Fruit fly (Drosophila melanogaster) whole organism, embryonic: Measurements from ENCODE around the gene CG2794.

Source experiments
- CG31224 ChIP-seq: fragments of 200-800 bp; sonication (Bioruptor generic); IDR thresholded peaks from 2 replicates; pipeline ENCODE4 v1.3.6; 2022; ENCODE audit warnings: missing biosample characterization, missing genetic modification characterization
- Hr39 ChIP-seq: fragments of >200 bp; optimal IDR thresholded peaks from 2 replicates; lab custom pipeline; 2017
- NC2β ChIP-seq: fragments of 200-800 bp; sonication (Bioruptor generic); optimal IDR thresholded peaks from 2 replicates; lab custom pipeline; 2016; ENCODE audit warnings: missing biosample characterization, missing genetic modification characterization
- danr ChIP-seq: fragments of 200-800 bp; sonication (Bioruptor generic); IDR thresholded peaks from 2 replicates; pipeline ENCODE4 v1.3.6; 2022; ENCODE audit warnings: missing biosample characterization, missing genetic modification characterization
- her ChIP-seq: fragments of 200-800 bp; sonication (Bioruptor generic); optimal IDR thresholded peaks from 2 replicates; lab custom pipeline; 2016; ENCODE audit warnings: missing biosample characterization, missing genetic modification characterization
- mld ChIP-seq: fragments of 200-800 bp; sonication (Bioruptor generic); IDR thresholded peaks from 3 replicates; pipeline ENCODE4 v1.3.6; 2022; ENCODE audit warnings: missing biosample characterization, missing genetic modification characterization; ENCODE audit not compliant: partially characterized antibody
- sug ChIP-seq: fragments of 200-800 bp; optimal IDR thresholded peaks from 2 replicates; lab custom pipeline; 2019; ENCODE audit warnings: missing biosample characterization, mild to moderate bottlenecking, missing genetic modification characterization, moderate library complexity
- tin ChIP-seq: fragments of 200-800 bp; sonication (Bioruptor generic); optimal IDR thresholded peaks from 3 replicates; lab custom pipeline; 2016; ENCODE audit warnings: missing biosample characterization, missing genetic modification characterization

- TF ChIP-seq sug (tag; lab: Kevin White, UChicago) (no peak), NC2β (GFP tag; lab: Kevin White, UChicago) (no peak), her (GFP tag; lab: Kevin White, UChicago) (no peak), tin (GFP tag; lab: Kevin White, UChicago) (no peak), Hr39 (no peak), CG31224 (no peak), mld (no peak), danr (GFP tag; lab: Robert Waterston, UW) (no peak)
Observed at dm6 chr2L:594048-594447, 30.1 kb downstream of the CG2794 start.
